Fruit fly (Drosophila melanogaster) whole organism, embryonic: ENCODE results near the gene CG17270.

Experiments
- Antp ChIP-seq: fragments of 200-800 bp; sonication (Bioruptor generic); optimal IDR thresholded peaks from 3 replicates; lab custom pipeline; 2016; ENCODE audit warnings: missing biosample characterization, missing genetic modification characterization
- Asciz ChIP-seq: fragments of 200-800 bp; sonication (Bioruptor generic); optimal IDR thresholded peaks from 2 replicates; lab custom pipeline; 2017; ENCODE audit warnings: missing biosample characterization, mild to moderate bottlenecking, missing genetic modification characterization, missing genetic modification reagents
- Atf6 ChIP-seq: fragments of 200-800 bp; sonication (Bioruptor generic); IDR thresholded peaks from 2 replicates; pipeline ENCODE4 v1.3.6; 2022; ENCODE audit warnings: missing biosample characterization, missing genetic modification characterization
- CG10274 ChIP-seq: fragments of 200-800 bp; sonication (Bioruptor generic); optimal IDR thresholded peaks from 3 replicates; lab custom pipeline; 2017; ENCODE audit warnings: missing biosample characterization, mild to moderate bottlenecking, missing genetic modification characterization
- CG10431 ChIP-seq: fragments of 200-800 bp; sonication (Bioruptor generic); optimal IDR thresholded peaks from 3 replicates; lab custom pipeline; 2018; ENCODE audit warnings: missing biosample characterization, mild to moderate bottlenecking, missing genetic modification characterization
- CG11456 ChIP-seq: fragments of 200-800 bp; sonication (Bioruptor generic); IDR thresholded peaks from 3 replicates; pipeline ENCODE4 v1.3.6; 2022; ENCODE audit warnings: missing biosample characterization, missing genetic modification characterization
- CG11695 ChIP-seq: fragments of 200-800 bp; sonication (Bioruptor generic); IDR thresholded peaks from 3 replicates; pipeline ENCODE4 v1.3.6; 2022; ENCODE audit warnings: missing biosample characterization, missing genetic modification characterization
- CG12071 ChIP-seq: fragments of 200-800 bp; sonication (Bioruptor generic); optimal IDR thresholded peaks from 3 replicates; lab custom pipeline; 2018; ENCODE audit warnings: missing biosample characterization, mild to moderate bottlenecking, missing genetic modification characterization
- CG15479 ChIP-seq: fragments of 200-800 bp; sonication (Bioruptor generic); optimal IDR thresholded peaks from 3 replicates; lab custom pipeline; 2019; ENCODE audit warnings: missing biosample characterization, mild to moderate bottlenecking, missing genetic modification characterization, moderate library complexity
- CG16779 ChIP-seq: fragments of 200-800 bp; sonication (Bioruptor generic); IDR thresholded peaks from 2 replicates; pipeline ENCODE4 v1.3.6; 2022; ENCODE audit warnings: missing biosample characterization, missing genetic modification characterization
- CG18599 ChIP-seq: fragments of 200-800 bp; sonication (Bioruptor generic); optimal IDR thresholded peaks from 3 replicates; lab custom pipeline; 2017; ENCODE audit warnings: missing biosample characterization, missing genetic modification characterization, mild to moderate bottlenecking, moderate library complexity, missing genetic modification reagents
- CG2129 ChIP-seq: fragments of 200-800 bp; sonication (Bioruptor generic); IDR thresholded peaks from 2 replicates; pipeline ENCODE4 v1.3.6; 2022; ENCODE audit warnings: missing biosample characterization, missing genetic modification characterization; ENCODE audit not compliant: partially characterized antibody
- CG2678 ChIP-seq: fragments of 200-800 bp; sonication (Bioruptor generic); optimal IDR thresholded peaks from 3 replicates; lab custom pipeline; 2019; ENCODE audit warnings: missing biosample characterization, mild to moderate bottlenecking, missing genetic modification characterization, moderate library complexity
- CG2889 ChIP-seq: fragments of 200-800 bp; sonication (Bioruptor generic); IDR thresholded peaks from 3 replicates; pipeline ENCODE4 v1.3.6; 2022; ENCODE audit warnings: missing biosample characterization, missing genetic modification characterization
- CG31365 ChIP-seq: fragments of 200-800 bp; sonication (Bioruptor generic); optimal IDR thresholded peaks from 2 replicates; lab custom pipeline; 2018; ENCODE audit warnings: missing biosample characterization, mild to moderate bottlenecking, missing genetic modification characterization
- CG33213 ChIP-seq: fragments of 200-800 bp; sonication (Bioruptor generic); optimal IDR thresholded peaks from 3 replicates; lab custom pipeline; 2016; ENCODE audit warnings: missing biosample characterization, missing genetic modification characterization
- CG4404 ChIP-seq: fragments of 200-800 bp; sonication (Bioruptor generic); IDR thresholded peaks from 2 replicates; pipeline ENCODE4 v1.3.6; 2022; ENCODE audit warnings: missing biosample characterization, missing genetic modification characterization
- CG4854 ChIP-seq: fragments of 200-800 bp; sonication (Bioruptor generic); optimal IDR thresholded peaks from 2 replicates; lab custom pipeline; 2016; ENCODE audit warnings: missing biosample characterization, missing genetic modification characterization, inconsistent platforms
- CG6791 ChIP-seq: fragments of 200-800 bp; sonication (Bioruptor generic); IDR thresholded peaks from 3 replicates; pipeline ENCODE4 v1.3.6; 2022; ENCODE audit warnings: missing biosample characterization, missing genetic modification characterization; ENCODE audit not compliant: partially characterized antibody
- CG9437 ChIP-seq: fragments of 200-800 bp; sonication (Bioruptor generic); optimal IDR thresholded peaks from 2 replicates; lab custom pipeline; 2018; ENCODE audit warnings: missing biosample characterization, mild to moderate bottlenecking, missing genetic modification characterization
- CTCF ChIP-seq: fragments of 200-800 bp; sonication (Bioruptor generic); optimal IDR thresholded peaks from 2 replicates; lab custom pipeline; 2017; ENCODE audit warnings: missing biosample characterization, mild to moderate bottlenecking, missing genetic modification characterization, moderate library complexity
- D ChIP-seq, 2 experiments: fragments of 200-800 bp in 1 of 2; fragments of >200 bp in 1 of 2; sonication (Bioruptor generic) in 1 of 2; optimal IDR thresholded peaks; 2 replicates in 1 of 2; 3 replicates in 1 of 2; lab custom pipeline; 2017; ENCODE audit warnings: mild to moderate bottlenecking in 1 of 2, missing biosample characterization in 1 of 2, missing genetic modification characterization in 1 of 2, missing genetic modification reagents in 1 of 2
- Dek ChIP-seq: fragments of 200-800 bp; sonication (Bioruptor generic); optimal IDR thresholded peaks from 3 replicates; lab custom pipeline; 2019; ENCODE audit warnings: missing biosample characterization, mild to moderate bottlenecking, missing genetic modification characterization, moderate library complexity
- Dip2 ChIP-seq: fragments of 200-800 bp; sonication (Bioruptor generic); IDR thresholded peaks from 2 replicates; pipeline ENCODE4 v1.3.6; 2022; ENCODE audit warnings: missing biosample characterization, missing genetic modification characterization
- Dref ChIP-seq: fragments of 200-800 bp; sonication (Bioruptor generic); IDR thresholded peaks from 2 replicates; pipeline ENCODE4 v1.3.6; 2022; ENCODE audit warnings: missing biosample characterization, missing genetic modification characterization
- Gsc ChIP-seq: fragments of 200-800 bp; sonication (Bioruptor generic); IDR thresholded peaks from 2 replicates; pipeline ENCODE4 v1.3.6; 2022; ENCODE audit warnings: missing biosample characterization, missing genetic modification characterization
- Hsf ChIP-seq: fragments of 200-800 bp; sonication (Bioruptor generic); optimal IDR thresholded peaks from 3 replicates; lab custom pipeline; 2016; ENCODE audit warnings: missing biosample characterization, missing genetic modification characterization
- MBD-R2 ChIP-seq: fragments of 200-800 bp; sonication (Bioruptor generic); IDR thresholded peaks from 2 replicates; pipeline ENCODE4 v1.3.6; 2022; ENCODE audit warnings: missing biosample characterization, missing genetic modification characterization
- MESR4 ChIP-seq: fragments of 200-800 bp; sonication (Bioruptor generic); optimal IDR thresholded peaks from 2 replicates; lab custom pipeline; 2018; ENCODE audit warnings: missing biosample characterization, mild to moderate bottlenecking, missing genetic modification characterization, moderate library complexity
- Nf-YA ChIP-seq: fragments of 200-800 bp; sonication (Bioruptor generic); IDR thresholded peaks from 2 replicates; pipeline ENCODE4 v1.3.6; 2022; ENCODE audit warnings: missing biosample characterization, missing genetic modification characterization
- Ravus ChIP-seq: fragments of 200-800 bp; sonication (Bioruptor generic); IDR thresholded peaks from 2 replicates; pipeline ENCODE4 v1.3.6; 2022; ENCODE audit warnings: missing biosample characterization, missing genetic modification characterization
- Spps ChIP-seq: fragments of 200-800 bp; sonication (Bioruptor generic); optimal IDR thresholded peaks from 2 replicates; lab custom pipeline; 2018; ENCODE audit warnings: missing biosample characterization, mild to moderate bottlenecking, missing genetic modification characterization
- ab ChIP-seq: fragments of 200-800 bp; sonication (Bioruptor generic); optimal IDR thresholded peaks from 2 replicates; lab custom pipeline; 2016; ENCODE audit warnings: missing biosample characterization, missing genetic modification characterization
- croc ChIP-seq: fragments of 200-800 bp; sonication (Bioruptor generic); conservative IDR thresholded peaks from 3 replicates; pipeline ENCODE4 v1.3.6; 2022; ENCODE audit warnings: missing biosample characterization, missing genetic modification characterization
- crp ChIP-seq, 2 experiments: fragments of 200-800 bp; sonication (Bioruptor generic); optimal IDR thresholded peaks; 2 replicates in 1 of 2; 3 replicates in 1 of 2; lab custom pipeline; 2017; ENCODE audit warnings: missing biosample characterization in 2 of 2, missing genetic modification characterization in 2 of 2, mild to moderate bottlenecking in 1 of 2, moderate library complexity in 1 of 2
- eyg ChIP-seq: fragments of 200-800 bp; sonication (Bioruptor generic); optimal IDR thresholded peaks from 3 replicates; lab custom pipeline; 2016; ENCODE audit warnings: missing biosample characterization, missing genetic modification characterization
- fd102C ChIP-seq: fragments of 200-800 bp; sonication (Bioruptor generic); optimal IDR thresholded peaks from 2 replicates; lab custom pipeline; 2018; ENCODE audit warnings: missing biosample characterization, mild to moderate bottlenecking, missing genetic modification characterization, moderate library complexity
- fd64A ChIP-seq: fragments of 200-800 bp; sonication (Bioruptor generic); optimal IDR thresholded peaks from 3 replicates; lab custom pipeline; 2018; ENCODE audit warnings: missing biosample characterization, mild to moderate bottlenecking, missing genetic modification characterization
- fd96Cb ChIP-seq: fragments of 200-800 bp; sonication (Bioruptor generic); optimal IDR thresholded peaks from 2 replicates; lab custom pipeline; 2018; ENCODE audit warnings: missing biosample characterization, mild to moderate bottlenecking, missing genetic modification characterization, moderate library complexity
- fu2 ChIP-seq: fragments of 200-800 bp; sonication (Bioruptor generic); optimal IDR thresholded peaks from 2 replicates; lab custom pipeline; 2016; ENCODE audit warnings: missing biosample characterization, missing genetic modification characterization
- grn ChIP-seq: fragments of 200-800 bp; sonication (Bioruptor generic); optimal IDR thresholded peaks from 3 replicates; lab custom pipeline; 2017; ENCODE audit warnings: missing biosample characterization, missing genetic modification characterization
- luna ChIP-seq: fragments of 200-800 bp; sonication (Bioruptor generic); optimal IDR thresholded peaks from 2 replicates; lab custom pipeline; 2016; ENCODE audit warnings: missing biosample characterization, missing genetic modification characterization
- mld ChIP-seq: fragments of 200-800 bp; sonication (Bioruptor generic); IDR thresholded peaks from 3 replicates; pipeline ENCODE4 v1.3.6; 2022; ENCODE audit warnings: missing biosample characterization, missing genetic modification characterization; ENCODE audit not compliant: partially characterized antibody
- nmo ChIP-seq: fragments of 200-800 bp; sonication (Bioruptor generic); optimal IDR thresholded peaks from 2 replicates; lab custom pipeline; 2018; ENCODE audit warnings: missing biosample characterization, mild to moderate bottlenecking, missing genetic modification characterization, moderate library complexity
- odd ChIP-seq: fragments of 200-800 bp; sonication (Bioruptor generic); optimal IDR thresholded peaks from 2 replicates; lab custom pipeline; 2017; ENCODE audit warnings: missing biosample characterization, mild to moderate bottlenecking, missing genetic modification characterization
- rib ChIP-seq: fragments of 200-800 bp; sonication (Bioruptor generic); IDR thresholded peaks from 2 replicates; pipeline ENCODE4 v1.3.6; 2022; ENCODE audit warnings: missing biosample characterization, missing genetic modification characterization
- so ChIP-seq: fragments of 200-800 bp; sonication (Bioruptor generic); IDR thresholded peaks from 3 replicates; pipeline ENCODE4 v1.3.6; 2022; ENCODE audit warnings: missing biosample characterization, missing genetic modification characterization
- trem ChIP-seq: fragments of 200-800 bp; optimal IDR thresholded peaks from 3 replicates; lab custom pipeline; 2019; ENCODE audit warnings: missing biosample characterization, mild to moderate bottlenecking, missing genetic modification characterization, moderate library complexity
- yki ChIP-seq: fragments of >200 bp; optimal IDR thresholded peaks from 3 replicates; lab custom pipeline; 2018
- zfh1 ChIP-seq: fragments of 200-800 bp; sonication (Bioruptor generic); IDR thresholded peaks from 3 replicates; pipeline ENCODE4 v1.3.6; 2022; ENCODE audit warnings: missing biosample characterization, missing genetic modification characterization

Gene CG17270

DNA sequence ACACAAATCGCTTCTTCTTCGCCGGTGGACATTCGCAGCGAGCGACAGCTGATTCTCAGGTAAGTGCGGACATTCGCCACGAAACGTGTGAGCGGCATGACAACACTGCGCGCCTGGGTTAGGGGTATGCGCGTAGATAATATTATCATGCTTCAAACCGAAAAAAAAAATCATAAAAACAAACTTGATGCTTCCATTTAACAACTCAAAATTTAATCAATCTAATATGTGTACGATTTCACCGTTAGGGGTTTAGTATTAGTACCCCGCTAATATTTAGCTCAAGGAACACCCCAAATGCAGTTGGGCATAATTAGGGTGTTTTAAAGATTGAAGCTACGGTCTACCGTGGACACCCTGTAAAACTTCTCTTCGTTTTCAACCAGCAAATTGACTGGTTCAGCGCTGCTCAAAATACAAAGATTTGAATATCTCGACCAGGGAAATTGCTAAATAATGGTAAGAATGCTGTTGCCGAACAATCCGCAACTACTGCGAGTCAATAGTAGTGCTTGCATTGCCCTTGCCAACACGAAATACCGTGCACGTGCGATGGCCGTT is 3.2 kb upstream of the CG17270 start, which contains the start of the genes CG17271 and RpS20 (continued):
- TF ChIP-seq CG10431 (GFP tag; lab: Kevin White, UChicago) (peak; percentile 80), grn (peak; percentile 72), fu2 (GFP tag; lab: Kevin White, UChicago) (peak; percentile 94), CG10274 (GFP tag; lab: Kevin White, UChicago) (peak; percentile 65), Gsc (no peak), MBD-R2 (GFP tag; lab: Robert Waterston, UW) (peak; percentile 93), CG2129 (GFP tag; lab: Robert Waterston, UW) (no peak), Spps (peak; percentile 70), CG12071 (peak; percentile 79), CG4854 (GFP tag; lab: Kevin White, UChicago) (peak; percentile 89), CTCF (GFP tag; lab: Kevin White, UChicago) (peak; percentile 38), luna (GFP tag; lab: Kevin White, UChicago) (peak; percentile 90), ab (GFP tag; lab: Kevin White, UChicago) (peak; percentile 91), fd64A (GFP tag; lab: Kevin White, UChicago) (peak; percentile 27), CG4404 (GFP tag; lab: Robert Waterston, UW) (peak; percentile 89), CG2678 (tag; lab: Kevin White, UChicago) (peak; percentile 89), trem (peak; percentile 64), odd (GFP tag; lab: Kevin White, UChicago) (peak; percentile 67), CG2889 (peak; percentile 86), Ravus (GFP tag; lab: Robert Waterston, UW) (peak; percentile 59), CG15479 (GFP tag; lab: Kevin White, UChicago) (no peak), CG31365 (tag; lab: Kevin White, UChicago) (peak; percentile 52), CG11456 (GFP tag; lab: Robert Waterston, UW) (peak; percentile 91), CG18599 (peak; percentile 92), nmo (GFP tag; lab: Kevin White, UChicago) (peak; percentile 93), CG33213 (GFP tag; lab: Kevin White, UChicago) (peak; percentile 96), crp (GFP tag; optimal IDR thresholded peaks at IDR 0.05; lab: Kevin White, UChicago) (peak; percentile 34 to 87), yki (lab: Kevin White, UChicago) (peak; percentile 85), CG6791 (no peak), mld (no peak), Hsf (GFP tag; lab: Kevin White, UChicago) (peak; percentile 95), Atf6 (GFP tag; lab: Robert Waterston, UW) (peak; percentile 88), Antp (peak; percentile 97), Dref (GFP tag; lab: Robert Waterston, UW) (peak; percentile 37; the same call in 1 of the 2 replicates), fd102C (GFP tag; lab: Kevin White, UChicago) (peak; percentile 73), Dip2 (GFP tag; lab: Robert Waterston, UW) (0 out of 2 replicates have a peak, but pooled peaks have one; percentile 54), rib (GFP tag; lab: Robert Waterston, UW) (peak; percentile 71; the same call in 1 of the 2 replicates), Asciz (GFP tag; lab: Kevin White, UChicago) (peak; percentile 72), Nf-YA (peak; percentile 43; the same call in 1 of the 2 replicates), fd96Cb (tag; lab: Kevin White, UChicago) (peak; percentile 76), croc (GFP tag; lab: Robert Waterston, UW) (peak; percentile 71), eyg (GFP tag; lab: Kevin White, UChicago) (peak; percentile 93), MESR4 (GFP tag; lab: Kevin White, UChicago) (peak; percentile 92), CG16779 (peak; percentile 74; the same call in 1 of the 2 replicates), so (GFP tag; lab: Robert Waterston, UW) (peak; percentile 91), zfh1 (peak; percentile 91), CG11695 (GFP tag; lab: Robert Waterston, UW) (peak; percentile 92), Dek (tag; lab: Kevin White, UChicago) (peak; percentile 84), CG9437 (GFP tag; lab: Kevin White, UChicago) (peak; percentile 69), D (optimal IDR thresholded peaks at IDR 0.05; lab: Kevin White, UChicago) (no peak), D (GFP tag; optimal IDR thresholded peaks at IDR 0.05; lab: Kevin White, UChicago) (peak; percentile 72)
